Fruit fly (Drosophila melanogaster): ENCODE measurements around the gene CG9240.

CG9240 gene

DNA sequence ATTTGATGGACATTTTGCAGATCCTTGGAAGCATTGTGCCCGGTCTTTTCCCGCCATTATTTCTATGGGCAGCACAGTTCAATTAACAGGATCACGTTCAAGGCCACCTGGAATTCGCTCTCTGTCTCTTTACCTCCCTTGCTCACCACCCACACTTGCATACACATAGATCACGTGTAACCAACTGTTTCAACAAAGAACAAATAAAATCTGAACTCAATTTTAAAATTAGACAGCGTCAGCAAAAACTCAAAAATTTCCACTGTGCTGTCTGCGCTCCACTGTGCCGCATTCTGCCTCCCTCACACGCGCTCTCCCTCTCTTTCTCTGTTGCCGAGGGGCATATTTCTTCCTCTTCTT is 8.5 kb upstream of the CG9240 start:
- no peak for TF ChIP-seq CG8478 (optimal IDR thresholded peaks at IDR 0.05)
- no peak for TF ChIP-seq CTCF (optimal IDR thresholded peaks at IDR 0.05)

DNA sequence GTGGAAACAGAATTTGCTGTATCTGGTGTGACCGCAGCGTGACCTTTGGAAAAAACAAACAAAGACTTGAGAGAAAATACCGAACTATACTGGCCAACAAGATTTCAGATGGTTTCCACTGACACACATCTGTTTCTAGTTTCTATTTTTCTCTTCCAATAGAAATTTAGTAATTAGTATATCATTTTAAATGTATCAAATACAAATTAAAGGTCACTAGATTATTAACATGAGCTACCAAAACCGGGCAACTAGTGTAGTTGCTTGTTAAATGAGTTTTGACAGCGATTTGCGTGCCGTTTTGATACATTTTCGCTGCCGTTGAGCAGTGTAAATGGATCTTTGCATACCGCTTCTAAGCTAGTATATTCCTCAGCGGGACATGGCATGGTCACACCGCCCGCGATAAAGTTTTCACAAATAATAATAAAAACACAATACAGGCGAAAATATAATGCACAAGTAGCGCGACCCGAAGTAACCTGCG is 2.7 kb upstream of the CG9240 start, which contains the start of the genes Pis and Hap40:
Pis (minus strand) TSS at position 51 of the 487 bp plus-strand sequence.
Hap40 (plus strand) TSS at position 406 of the 487 bp plus-strand sequence.
- TF ChIP-seq CG8478 (optimal IDR thresholded peaks at IDR 0.05) (no peak), CTCF (optimal IDR thresholded peaks at IDR 0.05) (no peak)

DNA sequence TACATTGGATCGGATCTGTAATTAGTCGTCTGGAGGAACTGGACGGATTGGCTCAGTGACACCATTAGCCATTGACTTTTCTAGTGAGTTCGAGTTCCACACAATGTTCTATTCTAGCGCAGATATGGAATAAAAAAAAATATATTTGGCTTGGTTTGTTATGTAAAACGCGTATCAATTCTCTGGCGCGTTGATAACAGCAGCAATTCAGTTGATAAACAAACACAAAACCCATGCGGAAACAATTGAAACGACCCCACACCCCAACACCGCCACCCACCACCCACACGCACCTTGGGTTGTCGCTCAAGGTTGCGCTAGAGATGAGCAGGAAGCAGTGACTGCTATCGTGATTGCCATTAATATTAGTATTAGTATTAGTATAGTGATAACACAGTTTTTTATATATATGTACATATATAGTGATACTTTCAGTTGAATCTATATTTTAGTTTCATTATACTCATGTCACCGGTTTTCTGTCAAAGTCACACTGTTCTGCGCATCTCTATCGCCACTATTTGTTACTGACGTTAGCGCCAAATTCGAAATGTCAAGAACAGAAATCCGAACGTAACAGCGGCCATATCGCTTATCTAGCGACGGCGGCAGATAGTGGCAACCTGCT is 3.4 kb downstream of the CG9240 start:
- TF ChIP-seq CG8478 (optimal IDR thresholded peaks at IDR 0.05) (no peak), CTCF (optimal IDR thresholded peaks at IDR 0.05) (no peak)

DNA sequence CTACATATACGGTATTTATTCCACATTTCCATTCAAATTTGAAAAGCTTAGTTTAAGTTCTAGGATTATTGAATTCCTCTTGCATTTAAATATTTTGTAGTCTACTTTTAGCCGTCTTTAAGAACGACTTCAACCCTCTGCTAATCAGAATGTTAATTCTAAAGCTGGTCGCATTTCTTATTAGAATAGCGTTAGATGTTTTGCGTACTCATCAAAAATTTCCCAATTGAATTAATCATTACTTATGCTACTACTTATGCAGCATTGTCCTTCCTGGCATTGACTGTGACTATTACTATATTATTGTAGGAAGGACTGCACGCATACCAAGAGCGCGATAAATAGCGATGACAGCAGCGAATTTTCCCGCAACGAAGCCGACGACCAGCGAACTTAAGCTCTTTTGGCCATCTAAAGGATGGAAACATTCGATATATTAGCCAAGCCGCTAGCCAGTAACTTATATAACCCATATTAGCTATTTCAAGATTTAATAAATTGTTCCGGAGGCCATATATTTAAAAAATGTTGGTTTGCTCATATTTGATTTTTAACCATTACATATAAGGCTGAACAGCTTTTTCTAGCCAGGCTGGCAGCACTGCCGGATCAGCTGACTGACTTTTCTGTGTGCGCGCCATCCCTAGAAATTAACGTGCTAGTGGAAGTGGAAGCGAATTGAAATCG is 4.1 kb downstream of the CG9240 start, which contains the start of gene CG8128:
CG8128 (plus strand) TSS at position 641 of the 687 bp plus-strand sequence.
- TF ChIP-seq CG8478 (optimal IDR thresholded peaks at IDR 0.05) (no peak), CTCF (optimal IDR thresholded peaks at IDR 0.05) (no peak)

DNA sequence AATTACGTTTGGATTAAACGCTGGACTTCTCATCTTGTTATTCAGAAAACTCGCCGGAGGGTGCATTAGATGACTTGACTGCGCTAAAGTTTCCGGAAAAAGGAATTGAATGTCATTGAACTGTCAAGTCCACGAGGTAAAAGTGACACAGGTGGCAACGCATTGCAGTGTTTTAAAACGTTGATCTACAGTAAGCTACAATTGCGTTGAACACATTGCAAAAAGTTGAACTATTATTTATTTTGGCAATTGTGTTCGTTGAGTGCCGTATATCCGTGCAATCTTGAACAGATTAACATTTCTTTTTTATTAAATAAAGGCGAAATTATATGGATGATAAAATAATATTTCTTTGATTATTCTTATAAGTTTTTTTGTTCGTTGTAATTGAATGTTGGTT is 12.3 kb downstream of the CG9240 start, which contains the start of gene CG15599:
CG15599 (minus strand) TSS at position 101 of the 400 bp plus-strand sequence.
- no peak for TF ChIP-seq CG8478 (optimal IDR thresholded peaks at IDR 0.05)
- no peak for TF ChIP-seq CTCF (optimal IDR thresholded peaks at IDR 0.05)

DNA sequence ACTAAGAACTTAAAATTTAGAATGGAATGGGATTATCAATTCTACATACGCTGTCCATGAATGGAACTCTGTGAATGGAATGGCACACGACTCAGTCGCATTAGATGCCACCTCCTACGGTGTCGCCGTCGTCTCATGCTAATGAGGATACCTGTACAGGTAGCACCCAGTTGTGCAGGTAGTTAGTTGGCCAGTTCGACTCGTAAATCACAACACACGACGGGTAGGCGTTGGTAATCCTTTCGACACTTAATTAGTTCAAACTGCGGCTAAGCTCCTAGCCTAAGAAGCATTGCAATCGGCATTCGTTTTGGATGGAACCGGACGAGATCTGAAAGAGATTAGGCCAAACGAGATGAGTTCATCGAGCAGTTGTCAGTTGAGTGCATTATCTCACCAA is 16.6 kb downstream of the CG9240 start:
- TF ChIP-seq CG8478 (optimal IDR thresholded peaks at IDR 0.05): no peak
- TF ChIP-seq CTCF (optimal IDR thresholded peaks at IDR 0.05): no peak

DNA sequence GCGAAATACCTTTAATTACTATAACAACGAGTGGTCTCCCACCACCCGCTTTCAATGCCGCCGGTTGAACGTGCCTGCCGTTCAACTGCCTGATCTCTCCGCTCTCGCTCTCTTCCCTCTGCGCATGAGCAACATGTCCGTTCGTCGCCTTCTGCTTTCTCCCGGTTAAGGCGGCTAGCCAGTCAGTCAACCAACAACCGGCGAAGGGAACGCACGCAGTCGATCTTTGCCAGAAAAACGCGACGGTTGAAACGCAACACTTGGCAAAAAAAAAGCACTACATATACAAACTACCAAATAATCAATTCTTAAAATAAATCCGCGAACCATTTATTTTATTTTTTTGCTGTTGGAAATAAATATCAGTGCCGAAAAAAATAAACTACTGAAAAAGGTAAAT is 25.8 kb downstream of the CG9240 start, which contains the start of gene CG12708:
CG12708 (plus strand) TSS at position 183 of the 400 bp plus-strand sequence.
- TF ChIP-seq CG8478 (optimal IDR thresholded peaks at IDR 0.05): no peak
- TF ChIP-seq CTCF (optimal IDR thresholded peaks at IDR 0.05): no peak

DNA sequence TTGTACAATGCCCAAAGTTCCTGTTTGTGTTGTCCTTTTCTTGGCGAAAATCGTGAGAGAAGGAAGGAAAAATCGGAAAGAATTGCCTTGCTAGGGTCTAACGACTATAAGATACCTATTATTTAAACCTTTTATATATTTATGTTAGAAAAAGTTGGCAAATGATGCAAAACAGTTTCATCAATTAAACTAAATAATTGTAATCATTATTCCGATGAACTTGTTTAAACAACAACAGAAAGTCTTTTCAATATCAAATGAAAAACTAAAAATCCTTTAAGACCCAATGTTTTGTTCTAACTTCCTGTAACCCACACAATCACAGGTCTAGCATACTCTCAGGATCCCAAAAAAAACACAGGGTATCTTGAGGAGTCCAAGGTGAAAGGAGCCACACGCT is 26.7 kb downstream of the CG9240 start:
- TF ChIP-seq CG8478 (optimal IDR thresholded peaks at IDR 0.05) (no peak), CTCF (optimal IDR thresholded peaks at IDR 0.05) (no peak)

DNA sequence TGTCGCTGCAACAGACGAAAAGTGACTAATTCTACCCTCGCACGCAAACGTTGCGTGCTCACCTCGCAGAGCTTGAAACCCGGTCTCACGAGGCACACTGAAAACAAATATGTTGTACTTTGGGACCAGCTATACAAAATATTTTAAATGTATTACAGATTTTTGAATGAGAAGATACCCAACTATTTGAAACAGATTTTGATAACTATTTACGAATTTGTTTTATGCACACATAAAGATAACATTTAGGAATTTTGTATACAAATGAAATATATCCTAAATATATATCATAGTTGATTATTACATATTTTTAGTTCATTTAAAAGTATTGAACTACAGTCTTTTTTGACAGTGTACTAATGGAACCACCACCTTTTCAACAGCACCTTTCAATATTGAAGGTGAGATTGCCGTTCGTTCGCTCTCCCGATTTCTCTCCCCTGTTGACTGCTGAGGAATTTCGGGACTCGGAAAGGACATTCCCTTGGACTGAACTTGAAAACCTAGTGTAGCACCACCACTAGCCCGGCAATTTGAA is 30.0 kb downstream of the CG9240 start, which contains the start of gene CG15646:
CG15646 (minus strand) TSS at position 4 of the 538 bp plus-strand sequence.
- TF ChIP-seq CG8478 (optimal IDR thresholded peaks at IDR 0.05) (no peak), CTCF (optimal IDR thresholded peaks at IDR 0.05) (no peak)

DNA sequence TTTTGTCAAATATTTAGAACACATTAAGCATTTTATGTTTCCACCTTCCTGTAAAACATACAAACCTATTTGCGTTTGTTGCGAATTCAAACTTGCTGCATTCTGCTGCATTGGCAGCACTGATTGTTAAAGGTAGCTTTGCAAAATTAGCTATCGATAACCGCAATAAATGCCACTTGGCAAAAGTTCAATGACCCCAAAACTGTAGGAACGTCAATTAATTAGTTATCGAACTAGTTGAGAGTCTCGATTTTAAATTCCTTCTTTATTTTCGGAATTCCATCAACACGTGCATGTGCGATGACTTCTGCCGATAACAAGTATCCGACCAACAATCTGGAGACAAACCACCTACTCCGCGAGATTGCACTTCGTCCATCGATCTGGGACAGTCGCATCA is 38.8 kb downstream of the CG9240 start, which contains the start of gene CG8119:
CG8119 (plus strand) TSS at position 301 of the 400 bp plus-strand sequence.
- TF ChIP-seq CTCF (optimal IDR thresholded peaks at IDR 0.05) (no peak), CG8478 (optimal IDR thresholded peaks at IDR 0.05) (no peak)

DNA sequence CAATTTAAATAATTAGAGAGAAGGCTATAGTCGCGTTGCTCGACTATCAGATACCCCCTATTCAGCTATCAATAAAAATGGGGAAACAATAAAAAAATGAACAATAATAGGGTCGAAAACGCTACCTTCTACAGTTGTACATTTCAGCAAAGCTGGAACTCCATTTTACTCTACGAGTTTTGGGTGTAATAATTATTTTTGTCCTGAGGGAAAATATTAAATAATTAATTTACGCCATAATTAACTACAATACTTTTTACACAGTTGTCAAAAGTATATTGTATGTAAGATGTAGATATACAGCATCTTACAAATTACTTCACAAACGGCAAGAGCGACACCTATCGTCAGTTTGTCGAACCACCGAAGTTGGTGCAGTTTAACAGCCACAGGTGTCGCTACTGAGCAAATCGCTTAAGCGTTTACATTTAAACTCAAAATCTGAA is 47.7 kb downstream of the CG9240 start:
- TF ChIP-seq CG8478 (optimal IDR thresholded peaks at IDR 0.05) (no peak), CTCF (optimal IDR thresholded peaks at IDR 0.05) (peak; percentile 91 to 96)

DNA sequence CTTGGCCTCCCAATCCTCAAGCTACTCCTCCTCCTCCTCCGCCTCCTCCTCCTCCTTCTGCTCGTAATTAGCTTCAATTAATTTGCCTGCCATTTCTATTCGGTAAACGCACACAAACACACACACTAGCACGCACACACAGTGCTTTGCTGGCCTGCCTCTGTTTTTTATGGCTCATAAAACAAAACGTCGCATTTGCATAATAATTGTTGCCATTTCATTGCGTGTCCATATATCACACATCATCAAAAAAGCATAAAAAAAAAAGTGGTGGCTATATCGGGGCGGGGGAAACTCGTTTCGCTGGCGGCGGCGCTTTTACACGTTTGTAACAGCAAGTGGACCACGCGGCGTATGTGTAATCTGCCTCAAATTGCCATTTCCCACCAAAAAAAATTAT is 49.5 kb downstream of the CG9240 start:
- TF ChIP-seq CG8478 (optimal IDR thresholded peaks at IDR 0.05): no peak
- no peak for TF ChIP-seq CTCF (optimal IDR thresholded peaks at IDR 0.05)
